Worm (Caenorhabditis elegans): ENCODE measurements around the gene wht-4.

DNA sequence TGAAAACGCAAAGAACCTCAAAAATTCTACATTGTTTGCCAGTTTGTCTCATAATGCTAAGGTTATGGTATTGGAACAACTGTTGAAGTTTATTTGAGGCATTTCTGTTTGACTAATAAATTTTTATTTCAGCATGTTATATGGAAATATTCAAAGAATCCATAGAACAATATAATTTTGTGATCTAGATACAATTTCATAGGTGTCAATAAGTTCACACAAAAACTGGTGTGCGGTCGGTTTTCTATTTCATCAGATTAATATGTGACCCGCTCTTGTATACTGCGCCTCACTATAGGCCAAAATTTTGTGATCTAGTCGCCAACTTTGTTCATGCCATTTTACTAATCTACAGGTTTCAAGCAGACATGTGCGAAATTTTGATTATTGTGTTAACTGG, 20.7 kb downstream of the wht-4 start, which contains the start of gene btb-22:
- TF ChIP-seq fos-1 (tag; optimal IDR thresholded peaks at IDR 0.05), result no peak
- TF ChIP-seq elt-3 (tag; optimal IDR thresholded peaks at IDR 0.05), result no peak
- no peak for TF ChIP-seq skn-1 (tag; optimal IDR thresholded peaks at IDR 0.05)
- TF ChIP-seq nfya-1 (tag; optimal IDR thresholded peaks at IDR 0.05; ENCODE audit: insufficient read depth), result no peak
- no peak for TF ChIP-seq unc-62 (GFP tag; optimal IDR thresholded peaks at IDR 0.05)
- no peak for TF ChIP-seq pha-4 (tag; optimal IDR thresholded peaks at IDR 0.05)
- TF ChIP-seq ztf-11 (tag; optimal IDR thresholded peaks at IDR 0.05), result no peak
- no peak for TF ChIP-seq sea-2 (GFP tag; optimal IDR thresholded peaks at IDR 0.05)
- TF ChIP-seq ceh-82 (tag; optimal IDR thresholded peaks at IDR 0.05), result no peak
